Fruit fly (Drosophila melanogaster): ENCODE data around the gene CG1812.

Gene CG1812

DNA sequence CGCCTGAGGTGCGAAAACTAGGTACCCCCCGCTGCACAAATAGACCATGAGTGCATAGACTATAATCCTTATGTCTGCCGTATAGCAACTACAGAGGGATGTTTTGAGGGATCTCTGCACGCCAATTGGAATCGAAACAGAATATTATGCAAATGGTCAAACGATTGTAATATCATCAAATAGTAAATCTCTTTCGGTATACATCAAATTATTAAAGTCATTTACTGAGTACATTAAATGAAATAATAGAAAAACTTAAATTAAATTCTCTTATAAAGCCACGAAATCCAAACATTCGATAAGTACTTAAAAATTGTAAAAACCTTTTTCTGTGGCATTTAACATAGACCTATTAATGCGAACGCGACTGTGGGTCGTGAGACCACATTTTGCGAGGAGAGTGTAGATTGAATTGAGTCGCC, 22.6 kb upstream of the CG1812 start (continued):
- TF ChIP-seq CG12219 (GFP tag; optimal IDR thresholded peaks at IDR 0.05) (peak; percentile 38), tap (tag; optimal IDR thresholded peaks at IDR 0.05) (peak; percentile 44), chif (GFP tag; optimal IDR thresholded peaks at IDR 0.05) (peak; percentile 16 to 32), CG18011 (GFP tag; optimal IDR thresholded peaks at IDR 0.05) (peak; percentile 11), CG34376 (GFP tag; optimal IDR thresholded peaks at IDR 0.05) (peak; percentile 6), Drgx (GFP tag; IDR thresholded peaks at IDR 0.05) (peak; percentile 38; the same call in 1 of the 2 replicates), CG30403 (GFP tag; optimal IDR thresholded peaks at IDR 0.05) (peak; percentile 71), CG10565 (GFP tag; optimal IDR thresholded peaks at IDR 0.05) (no peak), CG7928 (GFP tag; optimal IDR thresholded peaks at IDR 0.05) (no peak), zen2 (GFP tag; IDR thresholded peaks at IDR 0.05; ENCODE audit: partially characterized antibody) (no peak), GATAe (GFP tag; conservative IDR thresholded peaks at IDR 0.05) (no peak), pros (GFP tag; optimal IDR thresholded peaks at IDR 0.05) (no peak), CG18764 (GFP tag; optimal IDR thresholded peaks at IDR 0.05) (peak; percentile 9), CG9797 (GFP tag; optimal IDR thresholded peaks at IDR 0.05) (no peak), da (GFP tag; optimal IDR thresholded peaks at IDR 0.05) (no peak), CG2202 (tag; optimal IDR thresholded peaks at IDR 0.05) (peak; percentile 33), en (GFP tag; optimal IDR thresholded peaks at IDR 0.05) (peak; percentile 37), bowl (GFP tag; IDR thresholded peaks at IDR 0.05) (no peak), CG4617 (GFP tag; optimal IDR thresholded peaks at IDR 0.05; ENCODE audit: borderline replicate concordance) (no peak), CG18476 (GFP tag; optimal IDR thresholded peaks at IDR 0.05) (peak; percentile 39), crol (GFP tag; IDR thresholded peaks at IDR 0.05) (no peak), CG10979 (tag; optimal IDR thresholded peaks at IDR 0.05) (peak; percentile 78), CG6854 (GFP tag; optimal IDR thresholded peaks at IDR 0.05) (peak; percentile 34), eve (GFP tag; optimal IDR thresholded peaks at IDR 0.05) (peak in 1 of 2 experiments; percentile 94), CG11398 (GFP tag; optimal IDR thresholded peaks at IDR 0.05) (no peak), fd96Cb (tag; optimal IDR thresholded peaks at IDR 0.05) (peak; percentile 67), Fer2 (tag; optimal IDR thresholded peaks at IDR 0.05) (no peak), CG4404 (GFP tag; IDR thresholded peaks at IDR 0.05) (no peak), CG12744 (GFP tag; optimal IDR thresholded peaks at IDR 0.05) (no peak), salm (tag; optimal IDR thresholded peaks at IDR 0.05) (peak; percentile 3), CG8359 (GFP tag; optimal IDR thresholded peaks at IDR 0.05; ENCODE audit: borderline replicate concordance) (no peak), CG2678 (tag; optimal IDR thresholded peaks at IDR 0.05) (peak; percentile 81), CG12299 (tag; optimal IDR thresholded peaks at IDR 0.05) (no peak), Sry-δ (GFP tag; optimal IDR thresholded peaks at IDR 0.05) (no peak), cg (GFP tag; optimal IDR thresholded peaks at IDR 0.05) (no peak), CG15514 (GFP tag; optimal IDR thresholded peaks at IDR 0.05) (peak; percentile 19), Nf-YB (GFP tag; optimal IDR thresholded peaks at IDR 0.05) (peak; percentile 21), Dll (GFP tag; IDR thresholded peaks at IDR 0.05; ENCODE audit: partially characterized antibody) (no peak), Taf1 (GFP tag; IDR thresholded peaks at IDR 0.05) (no peak), Sox102F (GFP tag; optimal IDR thresholded peaks at IDR 0.05) (peak; percentile 61), CG16815 (GFP tag; optimal IDR thresholded peaks at IDR 0.05) (peak; percentile 52), CG10959 (GFP tag; IDR thresholded peaks at IDR 0.05) (no peak), CG11723 (GFP tag; optimal IDR thresholded peaks at IDR 0.05) (peak; percentile 61), vfl (GFP tag; optimal IDR thresholded peaks at IDR 0.05) (no peak), Six4 (GFP tag; optimal IDR thresholded peaks at IDR 0.05) (peak; percentile 38), CG5245 (GFP tag; optimal IDR thresholded peaks at IDR 0.05) (no peak), lbe (GFP tag; optimal IDR thresholded peaks at IDR 0.05) (no peak), CG18619 (GFP tag; optimal IDR thresholded peaks at IDR 0.05) (peak; percentile 65), seq (GFP tag; IDR thresholded peaks at IDR 0.05) (peak; percentile 36; the same call in 1 of the 2 replicates), CG5180 (GFP tag; optimal IDR thresholded peaks at IDR 0.05) (peak; percentile 58)
